Worm (Caenorhabditis elegans) whole organism, L3 larva: ENCODE data around the gene nhr-205.

ENCODE experiments used
- R02D3.7 ChIP-seq: fragments of 150-350 bp; optimal IDR thresholded peaks from 2 replicates; lab custom pipeline; 2014; ENCODE audit warnings: missing biosample characterization, missing genetic modification characterization
- ceh-82 ChIP-seq: fragments of 150-350 bp; optimal IDR thresholded peaks from 2 replicates; lab custom pipeline; 2014; ENCODE audit warnings: missing biosample characterization, missing genetic modification characterization
- elt-3 ChIP-seq, 3 experiments: fragments of 150-350 bp in 1 of 3; sonication (generic microtip) in 2 of 3; optimal IDR thresholded peaks; 2 replicates in 2 of 3; 4 replicates in 1 of 3; lab custom pipeline; 2014 to 2017; ENCODE audit warnings: missing biosample characterization in 3 of 3, missing genetic modification characterization in 3 of 3
- lin-15B ChIP-seq: fragments of 150-350 bp; optimal IDR thresholded peaks from 2 replicates; lab custom pipeline; 2014; ENCODE audit warnings: missing biosample characterization, missing genetic modification characterization
- lin-39 ChIP-seq: fragments of 150-350 bp; optimal IDR thresholded peaks from 2 replicates; lab custom pipeline; 2018; ENCODE audit warnings: missing biosample characterization, missing genetic modification reagents, missing genetic modification characterization
- lsy-12 ChIP-seq: sonication (generic microtip); optimal IDR thresholded peaks from 2 replicates; lab custom pipeline; 2016; ENCODE audit warnings: mild to moderate bottlenecking, missing genetic modification characterization, missing compliant biosample characterization
- mdl-1 ChIP-seq: fragments of 150-350 bp; optimal IDR thresholded peaks from 2 replicates; lab custom pipeline; 2014; ENCODE audit warnings: missing biosample characterization, missing genetic modification characterization
- nhr-12 ChIP-seq: fragments of 150-350 bp; optimal IDR thresholded peaks from 2 replicates; lab custom pipeline; 2014; ENCODE audit warnings: missing biosample characterization, missing genetic modification characterization
- nhr-23 ChIP-seq: fragments of 150-350 bp; optimal IDR thresholded peaks from 2 replicates; lab custom pipeline; 2014; ENCODE audit warnings: missing biosample characterization, missing genetic modification reagents, missing genetic modification characterization
- nhr-76 ChIP-seq: fragments of 150-350 bp; sonication (generic microtip); optimal IDR thresholded peaks from 5 replicates; lab custom pipeline; 2014; ENCODE audit warnings: missing biosample characterization, missing genetic modification characterization
- nhr-77 ChIP-seq: fragments of 150-350 bp; optimal IDR thresholded peaks from 2 replicates; lab custom pipeline; 2014; ENCODE audit warnings: missing biosample characterization, missing genetic modification characterization
- sea-2 ChIP-seq: fragments of 150-350 bp; sonication (generic microtip); optimal IDR thresholded peaks from 4 replicates; lab custom pipeline; 2014; ENCODE audit warnings: missing biosample characterization, missing genetic modification reagents, missing genetic modification characterization
- tbx-2 ChIP-seq: sonication (generic microtip); optimal IDR thresholded peaks from 2 replicates; lab custom pipeline; 2016; ENCODE audit warnings: mild to moderate bottlenecking, missing genetic modification characterization, missing compliant biosample characterization

- TF ChIP-seq nhr-12 (no peak), R02D3.7 (tag; lab: Kevin White, UChicago) (no peak), lin-39 (tag; lab: Kevin White, UChicago) (no peak), nhr-76 (no peak), elt-3 (tag; optimal IDR thresholded peaks at IDR 0.05; lab: Kevin White, UChicago) (no peak), nhr-23 (no peak), tbx-2 (tag; lab: Kevin White, UChicago) (no peak), mdl-1 (tag; lab: Kevin White, UChicago) (no peak), nhr-77 (tag; lab: Kevin White, UChicago) (no peak), sea-2 (GFP tag; lab: Kevin White, UChicago) (no peak), lsy-12 (no peak), ceh-82 (tag; lab: Kevin White, UChicago) (no peak), lin-15B (tag; lab: Kevin White, UChicago) (no peak)
Measured at ce11 chrV:10046503-10046902, 35.1 kb downstream of the nhr-205 start.
